Fruit fly (Drosophila melanogaster): ENCODE measurements around the gene CG10283.

DNA sequence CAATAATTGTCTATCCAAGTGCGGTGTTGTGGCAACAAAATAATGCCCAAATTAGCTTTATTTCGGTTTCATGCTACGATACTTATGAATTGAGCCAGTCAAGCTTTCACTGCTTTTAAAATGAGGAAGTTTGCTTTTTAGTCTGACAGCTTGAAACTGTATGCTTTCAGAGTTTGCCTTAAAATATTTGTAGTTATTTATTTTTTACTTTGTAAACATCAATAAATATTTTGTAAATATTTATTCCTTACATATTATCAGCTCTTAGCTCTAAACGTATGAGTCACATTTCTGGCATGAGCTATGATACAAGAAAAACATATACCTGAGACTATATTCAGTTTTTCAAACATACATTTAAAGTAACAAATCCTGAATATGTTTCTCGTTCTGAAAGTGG, 3.2 kb downstream of the CG10283 start:
- TF ChIP-seq pdm3 (GFP tag; optimal IDR thresholded peaks at IDR 0.05) (no peak), vri (GFP tag; optimal IDR thresholded peaks at IDR 0.05) (no peak), Gug (GFP tag; IDR thresholded peaks at IDR 0.05) (no peak), CG8119 (GFP tag; IDR thresholded peaks at IDR 0.05) (no peak), CG32006 (GFP tag; optimal IDR thresholded peaks at IDR 0.05) (no peak), CG6792 (GFP tag; optimal IDR thresholded peaks at IDR 0.05) (no peak), CG8632 (GFP tag; optimal IDR thresholded peaks at IDR 0.05) (no peak), Eip78C (GFP tag) (peak; percentile 5), lz (GFP tag; optimal IDR thresholded peaks at IDR 0.05) (no peak), CG7368 (GFP tag; optimal IDR thresholded peaks at IDR 0.05) (no peak), CG8319 (GFP tag; optimal IDR thresholded peaks at IDR 0.05) (no peak)
